Worm (Caenorhabditis elegans): Measurements from ENCODE around the gene K09F6.15.

- TF ChIP-seq dpl-1 (GFP tag; optimal IDR thresholded peaks at IDR 0.05) = no peak
- TF ChIP-seq ama-1 (optimal IDR thresholded peaks at IDR 0.05) = no peak
- TF ChIP-seq ama-1 (GFP tag; optimal IDR thresholded peaks at IDR 0.05) = no peak
- no peak for TF ChIP-seq ztf-6 (GFP tag; IDR thresholded peaks at IDR 0.05)
- no peak for TF ChIP-seq F49E8.2 (tag; optimal IDR thresholded peaks at IDR 0.05; ENCODE audit: insufficient read depth)
- TF ChIP-seq unc-130 (GFP tag; optimal IDR thresholded peaks at IDR 0.05) = no peak
- TF ChIP-seq snpc-1.3 (tag; optimal IDR thresholded peaks at IDR 0.05; ENCODE audit: insufficient read depth) = no peak
- TF ChIP-seq tbx-9 (tag; optimal IDR thresholded peaks at IDR 0.05; ENCODE audit: borderline replicate concordance) = no peak
- no peak for TF ChIP-seq sea-2 (GFP tag; IDR thresholded peaks at IDR 0.05)
- no peak for TF ChIP-seq Y67H2A.10 (GFP tag; conservative IDR thresholded peaks at IDR 0.05)
- TF ChIP-seq F22D6.2 (tag; optimal IDR thresholded peaks at IDR 0.05) = no peak
- no peak for TF ChIP-seq efl-1 (GFP tag; optimal IDR thresholded peaks at IDR 0.05)
- TF ChIP-seq C17E4.6 (GFP tag; IDR thresholded peaks at IDR 0.05) = no peak
Observed at ce11 chrII:2312747-2313146, 35.4 kb upstream of the K09F6.15 start, which contains the start of the genes trim-21 and B0281.1.

Measured in whole organism, young adult.